Worm (Caenorhabditis elegans): ENCODE results near the gene C27D6.11.

C27D6.11 gene

DNA sequence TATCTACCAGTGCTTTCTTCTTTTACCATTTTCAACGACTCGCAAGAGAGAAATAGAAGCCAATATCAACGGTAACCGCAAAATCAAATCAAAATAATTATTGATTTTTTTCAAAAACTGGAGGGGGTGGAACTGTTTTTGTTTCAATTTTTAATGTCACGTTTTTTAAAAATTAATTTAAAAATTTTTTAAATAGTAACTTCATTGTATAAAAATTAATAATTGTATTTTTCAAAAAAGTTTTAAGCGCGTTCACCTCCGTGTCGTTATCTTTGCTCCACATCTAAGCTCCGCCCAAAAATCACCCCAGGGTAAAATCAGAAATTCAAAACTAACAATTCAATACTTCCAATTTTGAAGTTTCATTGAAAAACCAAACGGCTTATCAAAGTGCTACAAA lies at the start of gene C27D6.11:
Gene C27D6.11, minus strand, starts transcription at position 101 of the 400 bp plus-strand sequence.
- TF ChIP-seq crh-2 (tag; optimal IDR thresholded peaks at IDR 0.05) (no peak), mab-5 (tag; optimal IDR thresholded peaks at IDR 0.05) (no peak), snpc-4 (tag; optimal IDR thresholded peaks at IDR 0.05) (no peak), nhr-237 (tag; optimal IDR thresholded peaks at IDR 0.05) (no peak), nhr-21 (tag; optimal IDR thresholded peaks at IDR 0.05) (no peak), elt-1 (tag; optimal IDR thresholded peaks at IDR 0.05) (no peak), sem-4 (tag; optimal IDR thresholded peaks at IDR 0.05) (no peak), nhr-6 (tag; optimal IDR thresholded peaks at IDR 0.05) (no peak), skn-1 (tag; optimal IDR thresholded peaks at IDR 0.05) (no peak), mbf-1 (tag; optimal IDR thresholded peaks at IDR 0.05) (no peak), ceh-82 (tag; optimal IDR thresholded peaks at IDR 0.05) (no peak)

DNA sequence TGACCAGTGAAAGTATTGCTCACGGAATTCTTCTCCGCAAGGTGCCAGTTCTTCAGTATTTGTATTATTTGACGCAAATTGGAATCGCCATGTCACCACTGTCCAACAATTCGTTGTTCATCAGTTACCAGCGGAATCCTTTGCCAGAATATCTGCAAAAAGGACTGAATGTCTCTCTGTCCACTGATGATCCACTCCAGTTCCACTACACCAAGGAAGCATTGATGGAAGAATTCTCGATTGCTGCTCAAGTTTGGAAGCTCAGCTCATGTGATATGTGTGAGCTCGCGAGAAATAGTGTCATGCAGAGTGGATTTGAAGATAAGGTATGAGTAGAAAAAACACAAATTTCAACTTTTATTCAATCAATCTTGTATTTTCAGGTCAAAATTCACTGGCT lies 48.1 kb upstream of the C27D6.11 start:
- TF ChIP-seq R02D3.7 (tag; optimal IDR thresholded peaks at IDR 0.05) (no peak), unc-55 (GFP tag; optimal IDR thresholded peaks at IDR 0.05) (no peak), lin-13 (GFP tag; optimal IDR thresholded peaks at IDR 0.05) (no peak), sma-3 (GFP tag; optimal IDR thresholded peaks at IDR 0.05) (peak; percentile 32)

DNA sequence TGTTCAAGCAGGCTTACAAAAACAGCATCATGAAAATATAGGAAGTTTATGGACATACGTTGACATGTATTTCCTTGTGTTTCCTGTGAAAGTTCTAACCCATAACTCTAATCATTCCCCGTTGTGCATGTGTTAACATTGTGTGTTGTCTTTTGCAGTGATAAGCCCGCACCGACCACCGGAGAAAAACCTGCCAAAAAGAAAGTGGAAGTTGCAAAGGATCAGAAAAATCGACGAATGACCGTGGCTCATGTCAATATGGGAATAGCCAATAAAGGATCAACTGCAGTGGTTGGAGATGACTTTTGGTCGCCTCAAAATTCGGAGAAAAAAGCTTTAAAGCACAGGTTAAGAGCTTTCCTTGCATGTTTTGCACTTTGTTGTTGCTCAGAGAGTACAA lies 44.3 kb upstream of the C27D6.11 start:
- TF ChIP-seq ceh-82 (tag; optimal IDR thresholded peaks at IDR 0.05): no peak
- no peak for TF ChIP-seq nhr-12 (tag; optimal IDR thresholded peaks at IDR 0.05)
- no peak for TF ChIP-seq zag-1 (tag; optimal IDR thresholded peaks at IDR 0.05)
- TF ChIP-seq F13H6.1 (tag; optimal IDR thresholded peaks at IDR 0.05): no peak
- TF ChIP-seq nhr-77 (tag; optimal IDR thresholded peaks at IDR 0.05): no peak
- no peak for TF ChIP-seq nhr-23 (tag; optimal IDR thresholded peaks at IDR 0.05)
- TF ChIP-seq nhr-10 (tag; optimal IDR thresholded peaks at IDR 0.05): no peak
- TF ChIP-seq nhr-129 (tag; optimal IDR thresholded peaks at IDR 0.05): no peak
- TF ChIP-seq ztf-1 (GFP tag; conservative IDR thresholded peaks at IDR 0.05): no peak
- no peak for TF ChIP-seq skn-1 (tag; optimal IDR thresholded peaks at IDR 0.05)
- TF ChIP-seq ztf-11 (tag; optimal IDR thresholded peaks at IDR 0.05): no peak
- no peak for TF ChIP-seq unc-62 (GFP tag; optimal IDR thresholded peaks at IDR 0.05)
- TF ChIP-seq lsy-2 (tag; optimal IDR thresholded peaks at IDR 0.05): no peak

ce11 chrII:5202930-5203329 lies 41.9 kb upstream of the C27D6.11 start, which contains the start of gene ampd-1:
ampd-1 (plus strand) TSS chrII:5203322.
- no peak for TF ChIP-seq blmp-1 (tag; optimal IDR thresholded peaks at IDR 0.05; ENCODE audit: insufficient read depth)
- no peak for TF ChIP-seq zag-1 (tag; optimal IDR thresholded peaks at IDR 0.05)
- peak; percentile 38 for TF ChIP-seq C34F6.9 (tag; optimal IDR thresholded peaks at IDR 0.05)
- no peak for TF ChIP-seq nhr-11 (tag; optimal IDR thresholded peaks at IDR 0.05)
- TF ChIP-seq sma-3 (GFP tag; optimal IDR thresholded peaks at IDR 0.05): peak; percentile 16
- peak; percentile 60 for TF ChIP-seq fos-1 (tag; optimal IDR thresholded peaks at IDR 0.05)
- no peak for TF ChIP-seq peb-1 (tag; optimal IDR thresholded peaks at IDR 0.05)
- peak; percentile 6 for TF ChIP-seq skn-1 (tag; optimal IDR thresholded peaks at IDR 0.05)
- no peak for TF ChIP-seq lin-13 (GFP tag; optimal IDR thresholded peaks at IDR 0.05)
- TF ChIP-seq nhr-129 (tag; optimal IDR thresholded peaks at IDR 0.05): peak; percentile 47
- TF ChIP-seq nhr-77 (tag; optimal IDR thresholded peaks at IDR 0.05): no peak
- TF ChIP-seq nhr-6 (tag; optimal IDR thresholded peaks at IDR 0.05): no peak
- TF ChIP-seq ztf-1 (GFP tag; conservative IDR thresholded peaks at IDR 0.05): no peak
- peak; percentile 27 for TF ChIP-seq F13H6.1 (tag; optimal IDR thresholded peaks at IDR 0.05)
- TF ChIP-seq sma-9 (GFP tag; optimal IDR thresholded peaks at IDR 0.05): peak; percentile 30
- TF ChIP-seq sma-9 (tag; optimal IDR thresholded peaks at IDR 0.05): no peak
- peak; percentile 24 for TF ChIP-seq gmeb-1 (tag; optimal IDR thresholded peaks at IDR 0.05)

ce11 chrII:5201922-5202562 lies 41.0 kb upstream of the C27D6.11 start:
- TF ChIP-seq ceh-82 (tag; optimal IDR thresholded peaks at IDR 0.05) (no peak), mdl-1 (tag; optimal IDR thresholded peaks at IDR 0.05) (peak in 1 of 2 experiments; percentile 38), dmd-4 (tag; optimal IDR thresholded peaks at IDR 0.05) (no peak), gmeb-1 (tag; optimal IDR thresholded peaks at IDR 0.05) (peak; percentile 58), F13H6.1 (tag; optimal IDR thresholded peaks at IDR 0.05) (peak; percentile 59), fos-1 (tag; optimal IDR thresholded peaks at IDR 0.05) (peak; percentile 81), nhr-25 (tag; optimal IDR thresholded peaks at IDR 0.05) (no peak), lin-11 (tag; optimal IDR thresholded peaks at IDR 0.05) (no peak), sma-3 (GFP tag; optimal IDR thresholded peaks at IDR 0.05) (peak; percentile 47), skn-1 (tag; optimal IDR thresholded peaks at IDR 0.05) (peak; percentile 17), sma-9 (GFP tag; optimal IDR thresholded peaks at IDR 0.05) (peak; percentile 32), sma-9 (tag; optimal IDR thresholded peaks at IDR 0.05) (no peak), egl-27 (tag; optimal IDR thresholded peaks at IDR 0.05) (no peak), nhr-23 (tag; optimal IDR thresholded peaks at IDR 0.05) (no peak), nhr-129 (tag; optimal IDR thresholded peaks at IDR 0.05) (peak; percentile 15), lsy-2 (tag; optimal IDR thresholded peaks at IDR 0.05) (peak in 1 of 2 experiments; percentile 6), aly-2 (tag; optimal IDR thresholded peaks at IDR 0.05) (no peak), snpc-4 (tag; optimal IDR thresholded peaks at IDR 0.05) (peak; percentile 19)
